Worm (Caenorhabditis elegans) whole organism, L4 larva: ENCODE data around the gene T19B10.12.
A peak's percentile ranks its signal among the peaks of the same experiment; 100 is the strongest.

Source experiments
- F26F4.8 ChIP-seq: fragments of 200-800 bp; sonication (Bioruptor generic); conservative IDR thresholded peaks from 2 replicates; pipeline ENCODE4 v1.3.6; 2022; ENCODE audit warnings: missing genetic modification characterization, missing compliant biosample characterization
- T20F7.1 ChIP-seq: fragments of 200-800 bp; sonication (Bioruptor generic); optimal IDR thresholded peaks from 2 replicates; lab custom pipeline; 2018; ENCODE audit warnings: mild to moderate bottlenecking, missing genetic modification characterization, missing compliant biosample characterization
- Y5F2A.4 ChIP-seq: fragments of 200-800 bp; sonication (Bioruptor generic); optimal IDR thresholded peaks from 2 replicates; lab custom pipeline; 2018; ENCODE audit warnings: mild to moderate bottlenecking, missing genetic modification characterization, missing compliant biosample characterization
- Y75B8A.6 ChIP-seq: fragments of 200-800 bp; sonication (Bioruptor generic); IDR thresholded peaks from 2 replicates; pipeline ENCODE4 v1.3.6; 2022; ENCODE audit warnings: missing genetic modification reagents, missing genetic modification characterization, missing compliant biosample characterization
- ZK546.5 ChIP-seq, 2 experiments: sonication (generic microtip); optimal IDR thresholded peaks; 2 replicates each; lab custom pipeline; 2017; ENCODE audit warnings: missing biosample characterization in 2 of 2, missing genetic modification characterization in 2 of 2
- aha-1 ChIP-seq: fragments of 150-350 bp; peaks from one replicate; lab custom pipeline; 2014; ENCODE audit warnings: missing biosample characterization, missing genetic modification characterization
- aly-2 ChIP-seq: sonication (generic microtip); optimal IDR thresholded peaks from 2 replicates; lab custom pipeline; 2018; ENCODE audit warnings: missing biosample characterization, missing genetic modification characterization
- ama-1 ChIP-seq: fragments of 150-350 bp; optimal IDR thresholded peaks from 2 replicates; lab custom pipeline; 2014; ENCODE audit warnings: inconsistent platforms, mixed read lengths
- attf-4 ChIP-seq: sonication (generic microtip); optimal IDR thresholded peaks from 3 replicates; lab custom pipeline; 2017; ENCODE audit warnings: missing biosample characterization, missing genetic modification characterization
- ceh-20 ChIP-seq: fragments of 200-800 bp; sonication (Bioruptor generic); IDR thresholded peaks from 2 replicates; pipeline ENCODE4 v1.3.6; 2022; ENCODE audit warnings: missing genetic modification reagents, missing genetic modification characterization, missing compliant biosample characterization
- ceh-28 ChIP-seq: fragments of 150-350 bp; optimal IDR thresholded peaks from 2 replicates; lab custom pipeline; 2014; ENCODE audit warnings: missing biosample characterization, missing genetic modification reagents, missing genetic modification characterization
- ces-1 ChIP-seq: fragments of 150-350 bp; sonication (generic microtip); optimal IDR thresholded peaks from 4 replicates; lab custom pipeline; 2014; ENCODE audit warnings: missing biosample characterization, missing genetic modification reagents, missing genetic modification characterization
- cey-2 ChIP-seq: sonication (generic microtip); optimal IDR thresholded peaks from 3 replicates; lab custom pipeline; 2017; ENCODE audit warnings: missing genetic modification characterization, mild to moderate bottlenecking, missing compliant biosample characterization, antibody characterized with exemption, borderline replicate concordance; ENCODE audit not compliant: insufficient read depth
- ctbp-1 ChIP-seq: fragments of 200-800 bp; sonication (Bioruptor generic); IDR thresholded peaks from 2 replicates; pipeline ENCODE4 v1.3.6; 2022; ENCODE audit warnings: missing genetic modification reagents, missing genetic modification characterization, missing compliant biosample characterization
- daf-16 ChIP-seq, 3 experiments: sonication (generic microtip); optimal IDR thresholded peaks; 2 replicates each; lab custom pipeline; 2016 to 2017; ENCODE audit warnings: missing genetic modification characterization in 3 of 3, missing genetic modification reagents in 3 of 3, mild to moderate bottlenecking in 2 of 3, missing compliant biosample characterization in 2 of 3, missing biosample characterization in 1 of 3, moderate library complexity in 1 of 3
- daf-19 ChIP-seq: fragments of 200-800 bp; sonication (Bioruptor generic); conservative IDR thresholded peaks from 2 replicates; pipeline ENCODE4 v1.3.6; 2022; ENCODE audit warnings: missing genetic modification characterization, missing compliant biosample characterization
- daf-8 ChIP-seq: fragments of 200-800 bp; sonication (Bioruptor generic); IDR thresholded peaks from 2 replicates; pipeline ENCODE4 v1.3.6; 2022; ENCODE audit warnings: missing genetic modification characterization, missing compliant biosample characterization
- dmd-6 ChIP-seq: fragments of 200-800 bp; sonication (Bioruptor generic); IDR thresholded peaks from 2 replicates; pipeline ENCODE4 v1.3.6; 2022; ENCODE audit warnings: missing genetic modification reagents, missing genetic modification characterization, missing compliant biosample characterization
- duxl-1 ChIP-seq: sonication (generic microtip); optimal IDR thresholded peaks from 2 replicates; lab custom pipeline; 2016; ENCODE audit warnings: mild to moderate bottlenecking, missing genetic modification characterization, moderate library complexity, missing compliant biosample characterization; ENCODE audit not compliant: poor library complexity
- dve-1 ChIP-seq: sonication (generic microtip); optimal IDR thresholded peaks from 2 replicates; lab custom pipeline; 2017; ENCODE audit warnings: antibody characterized with exemption, mild to moderate bottlenecking, missing genetic modification characterization, missing compliant biosample characterization; ENCODE audit not compliant: insufficient read depth
- gei-8 ChIP-seq: fragments of 200-800 bp; sonication (Bioruptor generic); optimal IDR thresholded peaks from 2 replicates; lab custom pipeline; 2018; ENCODE audit warnings: mild to moderate bottlenecking, missing genetic modification characterization, missing compliant biosample characterization
- hlh-11 ChIP-seq: fragments of 200-800 bp; sonication (Bioruptor generic); optimal IDR thresholded peaks from 2 replicates; lab custom pipeline; 2018; ENCODE audit warnings: mild to moderate bottlenecking, missing genetic modification characterization, missing compliant biosample characterization
- jun-1 ChIP-seq: fragments of 150-350 bp; optimal IDR thresholded peaks from 2 replicates; lab custom pipeline; 2014; ENCODE audit warnings: missing biosample characterization, missing genetic modification reagents, missing genetic modification characterization
- lim-7 ChIP-seq: fragments of 200-800 bp; sonication (Bioruptor generic); IDR thresholded peaks from 2 replicates; pipeline ENCODE4 v1.3.6; 2022; ENCODE audit warnings: missing genetic modification characterization, missing compliant biosample characterization
- lin-13 ChIP-seq: fragments of 150-350 bp; optimal IDR thresholded peaks from 2 replicates; lab custom pipeline; 2014; ENCODE audit warnings: missing biosample characterization, missing genetic modification reagents, missing genetic modification characterization
- lin-29 ChIP-seq: fragments of 200-800 bp; sonication (Bioruptor generic); IDR thresholded peaks from 2 replicates; pipeline ENCODE4 v1.3.6; 2022; ENCODE audit warnings: missing genetic modification reagents, missing genetic modification characterization, missing compliant biosample characterization
- mdl-1 ChIP-seq, 2 experiments: fragments of 150-350 bp in 1 of 2; sonication (generic microtip) in 1 of 2; optimal IDR thresholded peaks; 2 replicates each; lab custom pipeline; 2014 to 2017; ENCODE audit warnings: missing biosample characterization in 2 of 2, missing genetic modification characterization in 2 of 2
- mxl-2 ChIP-seq: fragments of 200-800 bp; sonication (Bioruptor generic); conservative IDR thresholded peaks from 2 replicates; pipeline ENCODE4 v1.3.6; 2022; ENCODE audit warnings: missing genetic modification reagents, missing genetic modification characterization, missing compliant biosample characterization
- nhr-102 ChIP-seq: sonication (generic microtip); optimal IDR thresholded peaks from 2 replicates; lab custom pipeline; 2016; ENCODE audit warnings: mild to moderate bottlenecking, missing genetic modification characterization, moderate library complexity, missing compliant biosample characterization
- nhr-11 ChIP-seq: fragments of 150-350 bp; optimal IDR thresholded peaks from 2 replicates; lab custom pipeline; 2014; ENCODE audit warnings: missing biosample characterization, missing genetic modification characterization
- nhr-25 ChIP-seq: sonication (generic microtip); optimal IDR thresholded peaks from 2 replicates; lab custom pipeline; 2017; ENCODE audit warnings: missing genetic modification characterization, mild to moderate bottlenecking, missing compliant biosample characterization, antibody characterized with exemption, moderate library complexity, borderline replicate concordance; ENCODE audit not compliant: insufficient read depth
- nhr-28 ChIP-seq: fragments of 150-350 bp; optimal IDR thresholded peaks from 2 replicates; lab custom pipeline; 2014; ENCODE audit warnings: missing biosample characterization, missing genetic modification characterization
- nhr-41 ChIP-seq: fragments of 200-800 bp; sonication (Bioruptor generic); IDR thresholded peaks from 2 replicates; pipeline ENCODE4 v1.3.6; 2022; ENCODE audit warnings: missing genetic modification reagents, missing genetic modification characterization, missing compliant biosample characterization
- nhr-42 ChIP-seq: fragments of 200-800 bp; sonication (Bioruptor generic); IDR thresholded peaks from 2 replicates; pipeline ENCODE4 v1.3.6; 2022; ENCODE audit warnings: missing genetic modification characterization, missing compliant biosample characterization
- nhr-77 ChIP-seq: fragments of 150-350 bp; optimal IDR thresholded peaks from 2 replicates; lab custom pipeline; 2014; ENCODE audit warnings: missing biosample characterization, missing genetic modification characterization
- php-3 ChIP-seq: fragments of 200-800 bp; sonication (Bioruptor generic); IDR thresholded peaks from 2 replicates; pipeline ENCODE4 v1.3.6; 2022; ENCODE audit warnings: missing genetic modification reagents, missing genetic modification characterization, missing compliant biosample characterization
- pqm-1 ChIP-seq: sonication (generic microtip); optimal IDR thresholded peaks from 2 replicates; lab custom pipeline; 2017; ENCODE audit warnings: missing biosample characterization, missing genetic modification characterization
- saeg-2 ChIP-seq: fragments of 200-800 bp; sonication (Bioruptor generic); IDR thresholded peaks from 2 replicates; pipeline ENCODE4 v1.3.6; 2022; ENCODE audit warnings: missing genetic modification reagents, missing genetic modification characterization, missing compliant biosample characterization
- set-16 ChIP-seq: fragments of 200-800 bp; sonication (Bioruptor generic); IDR thresholded peaks from 2 replicates; pipeline ENCODE4 v1.3.6; 2022; ENCODE audit warnings: missing genetic modification reagents, missing genetic modification characterization, missing compliant biosample characterization
- tag-97 ChIP-seq: fragments of 200-800 bp; sonication (Bioruptor generic); IDR thresholded peaks from 2 replicates; pipeline ENCODE4 v1.3.6; 2022; ENCODE audit warnings: missing genetic modification characterization, missing compliant biosample characterization
- unc-39 ChIP-seq: sonication (generic microtip); optimal IDR thresholded peaks from 2 replicates; lab custom pipeline; 2017; ENCODE audit warnings: missing biosample characterization, missing genetic modification characterization
- unc-62 ChIP-seq, 3 experiments: fragments of 150-350 bp in 1 of 3; sonication (generic microtip); optimal IDR thresholded peaks in 2 of 3; peaks in 1 of 3; 1 replicate in 1 of 3; 2 replicates in 2 of 3; lab custom pipeline; 2014 to 2017; ENCODE audit warnings: missing biosample characterization in 3 of 3, missing genetic modification characterization in 3 of 3, missing genetic modification reagents in 3 of 3, missing genotype in 1 of 3
- vab-7 ChIP-seq: fragments of 200-800 bp; sonication (Bioruptor generic); IDR thresholded peaks from 2 replicates; pipeline ENCODE4 v1.3.6; 2022; ENCODE audit warnings: missing genetic modification reagents, missing genetic modification characterization, missing compliant biosample characterization
- zip-2 ChIP-seq: fragments of 150-350 bp; optimal IDR thresholded peaks from 2 replicates; lab custom pipeline; 2014; ENCODE audit warnings: missing biosample characterization, missing genetic modification characterization
- ztf-11 ChIP-seq: fragments of 150-350 bp; optimal IDR thresholded peaks from 2 replicates; lab custom pipeline; 2014; ENCODE audit warnings: missing biosample characterization, missing genetic modification characterization
- ztf-7 ChIP-seq: fragments of 150-350 bp; optimal IDR thresholded peaks from 2 replicates; lab custom pipeline; 2014; ENCODE audit warnings: missing biosample characterization, missing genetic modification characterization

T19B10.12 gene

ce11 chrV:11250735-11251134, at the start of gene T19B10.12:
Gene T19B10.12 (plus strand): TSS chrV:11251035.
- TF ChIP-seq ZK546.5 (tag; optimal IDR thresholded peaks at IDR 0.05; lab: Kevin White, UChicago), result no peak
- TF ChIP-seq aha-1, result peak; percentile 27
- TF ChIP-seq, all 104 proteins: peak for 1

- TF ChIP-seq T20F7.1, result no peak
- TF ChIP-seq duxl-1 (tag; lab: Kevin White, UChicago), result no peak
- TF ChIP-seq dve-1, result no peak
- peak; percentile 60 for TF ChIP-seq nhr-28
- TF ChIP-seq tag-97, result no peak
- no peak for TF ChIP-seq daf-16 (GFP tag; optimal IDR thresholded peaks at IDR 0.05; lab: Kevin White, UChicago)
- peak; percentile 47 for TF ChIP-seq daf-16 (tag; optimal IDR thresholded peaks at IDR 0.05; lab: Kevin White, UChicago)
- peak; percentile 59 for TF ChIP-seq pqm-1
- TF ChIP-seq gei-8, result no peak
- no peak for TF ChIP-seq Y75B8A.6
- TF ChIP-seq ceh-20 (GFP tag; lab: Robert Waterston, UW), result 0 out of 2 replicates have a peak, but pooled peaks have one; percentile 53
- no peak for TF ChIP-seq nhr-102 (tag; lab: Kevin White, UChicago)
- no peak for TF ChIP-seq set-16 (GFP tag; lab: Robert Waterston, UW)
- TF ChIP-seq ama-1 (lab: Kevin White, UChicago), result no peak
- no peak for TF ChIP-seq unc-39 (tag; lab: Kevin White, UChicago)
- TF ChIP-seq aly-2 (tag; lab: Kevin White, UChicago), result no peak
- no peak for TF ChIP-seq saeg-2 (GFP tag; lab: Robert Waterston, UW)
- TF ChIP-seq php-3 (GFP tag; lab: Robert Waterston, UW), result peak; percentile 90
- no peak for TF ChIP-seq ztf-7 (tag; lab: Kevin White, UChicago)
- no peak for TF ChIP-seq nhr-77
- no peak for TF ChIP-seq Y5F2A.4 (GFP tag; lab: Kevin White, UChicago)
- no peak for TF ChIP-seq mdl-1 (tag; optimal IDR thresholded peaks at IDR 0.05; lab: Kevin White, UChicago)
- no peak for TF ChIP-seq ztf-11
- TF ChIP-seq hlh-11 (tag; lab: Kevin White, UChicago), result peak; percentile 22
- no peak for TF ChIP-seq lin-29 (GFP tag; lab: Robert Waterston, UW)
- no peak for TF ChIP-seq nhr-42 (GFP tag; lab: Robert Waterston, UW)
- no peak for TF ChIP-seq lim-7
- TF ChIP-seq lin-13 (GFP tag; lab: Kevin White, UChicago), result no peak
- TF ChIP-seq attf-4, result no peak
- TF ChIP-seq unc-62 (GFP tag; optimal IDR thresholded peaks at IDR 0.05 in 1 of 2; lab: Kevin White, UChicago), result no peak
- no peak for TF ChIP-seq unc-62 (tag; optimal IDR thresholded peaks at IDR 0.05; lab: Kevin White, UChicago)
- TF ChIP-seq nhr-11 (tag; lab: Kevin White, UChicago), result no peak
- no peak for TF ChIP-seq jun-1 (tag; lab: Kevin White, UChicago)
- no peak for TF ChIP-seq F26F4.8 (GFP tag; lab: Robert Waterston, UW)
- TF ChIP-seq, all 104 proteins: peak for 6
These were observed 48.8 kb upstream of the T19B10.12 start, which contains the start of gene K10D6.4 for ce11 chrV:11201826-11202565. Gene K10D6.4 (plus strand): TSS chrV:11201925.

ce11 chrV:11204452-11204851, 46.4 kb upstream of the T19B10.12 start:
- TF ChIP-seq unc-62 (GFP tag; optimal IDR thresholded peaks at IDR 0.05 in 1 of 2; lab: Kevin White, UChicago), result peak in 1 of 2 experiments; percentile 58
- TF ChIP-seq unc-62 (tag; optimal IDR thresholded peaks at IDR 0.05; lab: Kevin White, UChicago), result no peak
- TF ChIP-seq nhr-25 (tag; lab: Kevin White, UChicago), result no peak

- TF ChIP-seq nhr-41, result no peak
- TF ChIP-seq attf-4, result no peak
- no peak for TF ChIP-seq hlh-11 (tag; lab: Kevin White, UChicago)
- no peak for TF ChIP-seq nhr-102 (tag; lab: Kevin White, UChicago)
- no peak for TF ChIP-seq ces-1
- TF ChIP-seq ceh-28, result no peak
- no peak for TF ChIP-seq daf-8 (GFP tag; lab: Robert Waterston, UW)
- no peak for TF ChIP-seq mxl-2 (GFP tag; lab: Robert Waterston, UW)
- no peak for TF ChIP-seq zip-2 (tag; lab: Kevin White, UChicago)
- no peak for TF ChIP-seq dmd-6
- no peak for TF ChIP-seq daf-19
- no peak for TF ChIP-seq vab-7 (GFP tag; lab: Robert Waterston, UW)
- TF ChIP-seq ctbp-1 (GFP tag; lab: Robert Waterston, UW), result no peak
- TF ChIP-seq cey-2 (tag; lab: Kevin White, UChicago), result no peak
These were observed 44.4 kb upstream of the T19B10.12 start for ce11 chrV:11206467-11206866.
